Fruit fly (Drosophila melanogaster) whole organism, larva: ENCODE data around the gene Wdr62.

Experiments used
- noc ChIP-seq: fragments of 200-800 bp; sonication (Bioruptor generic); optimal IDR thresholded peaks from 3 replicates; lab custom pipeline; 2019; ENCODE audit warnings: missing biosample characterization, mild to moderate bottlenecking, missing genetic modification characterization, moderate library complexity

The Wdr62 gene

dm6 chr2L:1959420-1959819 lies 75.0 kb downstream of the Wdr62 start:
- TF ChIP-seq noc (tag; lab: Kevin White, UChicago) = no peak

- TF ChIP-seq noc (tag; lab: Kevin White, UChicago) = no peak
Measured at dm6 chr2L:1960056-1960455, 75.6 kb downstream of the Wdr62 start.

dm6 chr2L:1961932-1962496 lies 77.6 kb downstream of the Wdr62 start:
- no peak for TF ChIP-seq noc (tag; lab: Kevin White, UChicago)

- TF ChIP-seq noc (tag; lab: Kevin White, UChicago) = no peak
Measured at dm6 chr2L:1967301-1967700, 82.9 kb downstream of the Wdr62 start.

- no peak for TF ChIP-seq noc (tag; lab: Kevin White, UChicago)
Measured at dm6 chr2L:1967861-1968260, 83.4 kb downstream of the Wdr62 start.

dm6 chr2L:1970312-1970929 lies 86.0 kb downstream of the Wdr62 start, which contains the start of gene erm:
Gene erm (minus strand): TSS chr2L:1970362.
- TF ChIP-seq noc (tag; lab: Kevin White, UChicago) = no peak

dm6 chr2L:1972450-1973119 lies 88.2 kb downstream of the Wdr62 start:
- TF ChIP-seq noc (tag; lab: Kevin White, UChicago) = no peak

dm6 chr2L:1973957-1974356 lies 89.5 kb downstream of the Wdr62 start, which contains the start of gene Der-1:
Gene Der-1 (plus strand): TSS chr2L:1973957.
- TF ChIP-seq noc (tag; lab: Kevin White, UChicago) = no peak

dm6 chr2L:1975473-1975872 lies 91.1 kb downstream of the Wdr62 start:
- no peak for TF ChIP-seq noc (tag; lab: Kevin White, UChicago)

- no peak for TF ChIP-seq noc (tag; lab: Kevin White, UChicago)
Measured at dm6 chr2L:1979196-1979818, 94.9 kb downstream of the Wdr62 start.

- TF ChIP-seq noc (tag; lab: Kevin White, UChicago) = no peak
Measured at dm6 chr2L:1980708-1981339, 96.4 kb downstream of the Wdr62 start, which contains the start of the genes CG15356 and CG15362. Gene CG15356 (minus strand): TSS chr2L:1980755. Gene CG15362 (plus strand): TSS chr2L:1981176.

dm6 chr2L:1981726-1982367 lies 97.4 kb downstream of the Wdr62 start, which contains the start of gene CG7289:
Gene CG7289 (plus strand): TSS chr2L:1982217.
- no peak for TF ChIP-seq noc (tag; lab: Kevin White, UChicago)

- peak; percentile 82 for TF ChIP-seq noc (tag; lab: Kevin White, UChicago)
Measured at dm6 chr2L:1986343-1987280, 102.2 kb downstream of the Wdr62 start.
